Fruit fly (Drosophila melanogaster): ENCODE results near the gene CG6508.

DNA sequence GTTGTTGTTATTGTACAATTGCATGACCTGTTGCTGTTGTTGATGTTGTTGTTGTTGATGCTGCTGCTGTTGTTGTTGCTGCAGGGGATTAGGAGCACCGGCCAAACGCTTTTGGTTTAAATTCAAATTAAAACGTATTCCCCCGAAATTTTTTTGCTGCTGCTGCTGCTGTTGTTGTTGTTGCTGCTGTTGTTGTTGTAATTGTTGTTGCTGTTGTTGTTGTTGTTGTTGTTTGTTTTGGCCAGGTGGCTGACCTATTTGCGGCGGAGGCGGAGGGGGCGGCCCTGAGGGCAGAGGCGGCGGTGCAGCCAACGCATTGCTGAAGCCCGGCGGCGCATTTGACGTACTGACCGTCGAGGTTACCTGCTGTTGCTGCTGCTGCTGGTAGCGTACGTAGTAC is 22.7 kb downstream of the CG6508 start:
- TF ChIP-seq CG8478 (optimal IDR thresholded peaks at IDR 0.05), result no peak
- no peak for TF ChIP-seq CTCF (optimal IDR thresholded peaks at IDR 0.05)
